Worm (Caenorhabditis elegans): ENCODE measurements around the gene B0280.7.

B0280.7 gene

ce11 chrIII:7112285-7112684 is 592 bp upstream of the B0280.7 start:
- TF ChIP-seq nhr-20 (tag; optimal IDR thresholded peaks at IDR 0.05) = no peak

DNA sequence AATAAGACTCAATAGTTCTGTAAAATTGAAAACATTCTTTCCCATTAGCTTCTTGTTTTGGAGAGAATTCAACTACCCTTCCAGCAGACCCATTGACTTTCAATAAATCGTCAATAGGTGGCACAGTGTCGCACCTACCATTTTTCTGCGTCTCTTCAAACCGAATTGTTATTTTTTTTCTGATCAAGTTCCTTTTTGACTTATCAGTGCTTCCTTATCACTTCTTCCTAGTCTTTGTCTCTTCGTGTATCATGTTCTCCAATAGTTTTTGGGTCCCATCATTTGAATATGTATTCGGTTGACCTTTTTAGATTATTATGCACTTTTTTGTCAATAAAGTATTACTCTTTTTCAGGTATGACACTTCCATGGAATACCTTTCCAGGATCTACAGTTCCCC is 3.7 kb downstream of the B0280.7 start, which contains the start of gene odd-1:
Gene odd-1 (plus strand): TSS at position 349 of the 400 bp plus-strand sequence.
- TF ChIP-seq sptf-1 (tag; optimal IDR thresholded peaks at IDR 0.05) (no peak), elt-2 (tag; optimal IDR thresholded peaks at IDR 0.05) (peak; percentile 7)

DNA sequence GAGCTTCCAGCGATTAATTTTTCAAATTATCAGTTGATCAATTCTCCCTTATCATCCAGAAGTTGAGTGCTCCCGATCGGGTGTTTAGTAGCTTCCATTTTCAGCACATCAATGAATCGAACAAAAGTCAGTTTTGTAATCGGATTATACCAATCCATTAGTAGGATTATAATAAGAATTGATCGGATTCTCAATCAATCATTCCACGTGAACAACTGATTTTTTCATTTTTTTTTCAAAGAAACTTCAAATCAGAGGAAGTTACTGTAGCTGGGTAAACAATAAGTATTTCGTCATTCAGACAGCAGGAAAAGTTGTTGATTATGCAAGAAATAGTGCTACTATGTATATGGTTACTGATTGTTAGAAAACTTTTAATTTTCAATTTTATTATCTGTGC is 4.8 kb downstream of the B0280.7 start:
- TF ChIP-seq aly-2 (tag; optimal IDR thresholded peaks at IDR 0.05) (no peak), elt-2 (tag; optimal IDR thresholded peaks at IDR 0.05) (peak; percentile 48)

DNA sequence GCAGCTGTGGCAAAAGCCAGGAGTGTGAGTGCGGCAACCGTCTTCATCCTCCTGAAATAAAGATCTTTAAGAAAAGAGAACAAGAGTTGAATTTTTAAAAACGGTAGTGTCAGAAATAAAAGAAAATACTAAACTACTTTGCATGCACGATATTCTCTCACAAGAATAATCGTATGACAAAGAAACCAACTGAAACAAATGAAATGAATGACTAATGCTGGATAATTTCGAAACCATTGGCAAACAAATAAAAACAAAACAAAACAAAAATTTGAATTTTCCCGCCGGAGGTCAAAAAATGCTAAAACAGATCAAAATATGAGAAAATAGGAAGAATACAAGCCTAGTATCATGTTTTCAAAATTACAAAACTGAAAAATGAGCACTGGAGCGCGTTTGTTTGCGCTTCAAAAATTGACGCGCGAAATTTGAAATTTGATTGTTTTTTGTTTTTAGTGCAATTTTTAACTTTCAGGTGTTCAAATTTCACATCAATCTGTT is 7.7 kb downstream of the B0280.7 start, which contains the start of gene cpg-2:
Gene cpg-2 (minus strand): TSS at position 51 of the 501 bp plus-strand sequence.
- no peak for TF ChIP-seq unc-98 (GFP tag; IDR thresholded peaks at IDR 0.05)
- TF ChIP-seq nhr-20 (tag; optimal IDR thresholded peaks at IDR 0.05) = no peak
- TF ChIP-seq ceh-82 (tag; optimal IDR thresholded peaks at IDR 0.05) = no peak
- no peak for TF ChIP-seq ceh-88 (GFP tag; IDR thresholded peaks at IDR 0.05)

DNA sequence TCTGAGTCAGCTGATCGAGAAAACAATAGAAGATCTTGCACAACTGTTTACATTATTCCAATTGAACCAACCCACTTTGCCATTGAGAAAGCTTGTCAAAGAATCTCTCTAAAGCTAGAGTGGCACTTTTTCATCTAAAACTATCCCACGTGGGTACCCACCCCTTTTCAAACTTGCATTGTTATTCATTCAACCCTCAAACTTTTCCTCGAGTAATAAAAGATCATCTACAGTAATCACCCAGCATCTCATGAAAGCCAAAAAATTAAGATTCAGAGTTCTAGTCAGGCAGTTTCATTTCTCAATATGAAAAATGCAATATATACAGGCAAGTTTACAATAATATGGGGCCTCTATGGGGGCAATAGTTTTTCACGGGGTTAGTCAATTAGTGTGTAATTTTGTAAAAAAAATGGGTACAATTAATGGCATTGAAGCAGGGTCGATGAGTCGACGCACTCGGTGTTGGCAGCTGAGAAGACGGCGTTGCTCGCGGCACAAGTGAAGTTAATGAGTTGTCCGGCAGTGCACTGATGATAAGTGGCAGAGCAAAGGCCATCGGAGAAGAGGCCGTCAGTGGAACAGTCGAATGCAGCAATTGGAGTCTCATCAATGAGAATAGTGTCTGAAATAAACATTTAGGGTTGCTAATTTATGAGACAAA is 9.7 kb downstream of the B0280.7 start:
- no peak for TF ChIP-seq C04F5.9 (tag; optimal IDR thresholded peaks at IDR 0.05)
- no peak for TF ChIP-seq nhr-28 (tag; optimal IDR thresholded peaks at IDR 0.05)
- TF ChIP-seq mef-2 (tag; optimal IDR thresholded peaks at IDR 0.05) = no peak
- no peak for TF ChIP-seq tlp-1 (tag; optimal IDR thresholded peaks at IDR 0.05)

DNA sequence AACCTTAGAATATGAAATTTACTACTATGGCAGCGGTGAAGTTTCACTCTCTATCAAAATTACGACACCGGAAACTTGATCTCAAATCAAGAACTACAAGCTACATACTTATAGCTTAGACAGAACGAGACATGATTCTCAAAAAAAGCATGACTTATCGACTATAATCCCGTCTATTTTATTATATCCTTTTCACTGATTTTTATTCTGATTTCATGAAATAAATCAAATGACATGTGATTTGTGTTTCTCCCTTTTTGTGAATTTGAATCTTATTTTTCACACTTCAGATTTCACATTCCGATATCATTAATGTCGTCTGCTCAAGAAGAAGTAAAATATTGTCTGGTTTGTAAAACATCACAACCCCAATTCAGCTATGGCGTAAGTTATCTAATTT is 11.7 kb downstream of the B0280.7 start, which contains the start of gene ZK418.11:
Gene ZK418.11 (plus strand): TSS at position 289 of the 400 bp plus-strand sequence.
- TF ChIP-seq nhr-11 (tag; optimal IDR thresholded peaks at IDR 0.05) (peak; percentile 36), fkh-8 (tag; optimal IDR thresholded peaks at IDR 0.05) (peak; percentile 73), nhr-71 (tag; optimal IDR thresholded peaks at IDR 0.05) (peak; percentile 26), lir-3 (tag; optimal IDR thresholded peaks at IDR 0.05; ENCODE audit: poor library complexity) (no peak), dsc-1 (tag; optimal IDR thresholded peaks at IDR 0.05) (peak; percentile 55)

DNA sequence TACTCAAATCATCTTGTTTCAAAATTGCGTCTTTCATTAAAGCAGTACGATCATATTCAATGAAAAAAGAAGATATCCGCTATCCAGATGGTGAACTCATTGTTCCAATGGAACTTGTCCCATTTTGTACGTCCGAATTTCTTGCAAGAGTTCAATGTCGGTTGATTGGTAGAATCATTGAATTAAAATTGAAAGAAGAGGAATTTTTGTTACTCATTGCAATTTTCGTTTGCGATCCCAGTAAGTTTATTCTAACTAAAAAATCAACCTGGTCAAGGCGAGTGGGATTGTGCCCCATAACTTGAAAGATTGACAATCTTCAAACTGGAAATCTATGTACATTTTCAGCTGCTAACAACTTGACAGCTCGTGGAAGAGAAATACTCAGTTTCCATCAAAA is 15.2 kb downstream of the B0280.7 start:
- TF ChIP-seq pax-3 (tag; optimal IDR thresholded peaks at IDR 0.05) (no peak), mab-9 (GFP tag; IDR thresholded peaks at IDR 0.05) (no peak), aha-1 (tag; optimal IDR thresholded peaks at IDR 0.05) (no peak), zag-1 (tag; optimal IDR thresholded peaks at IDR 0.05) (no peak), elt-2 (tag; optimal IDR thresholded peaks at IDR 0.05) (no peak), ztf-11 (tag; optimal IDR thresholded peaks at IDR 0.05) (no peak), sptf-1 (tag; optimal IDR thresholded peaks at IDR 0.05) (no peak), xbp-1 (tag; optimal IDR thresholded peaks at IDR 0.05) (no peak), unc-30 (tag; optimal IDR thresholded peaks at IDR 0.05) (no peak), efl-1 (optimal IDR thresholded peaks at IDR 0.05) (no peak), efl-1 (GFP tag; optimal IDR thresholded peaks at IDR 0.05 in 1 of 2) (no peak), alr-1 (tag; optimal IDR thresholded peaks at IDR 0.05; ENCODE audit: borderline replicate concordance) (no peak), elt-3 (tag; optimal IDR thresholded peaks at IDR 0.05) (no peak), nhr-12 (tag; optimal IDR thresholded peaks at IDR 0.05) (no peak), lin-14 (GFP tag; optimal IDR thresholded peaks at IDR 0.05) (no peak), ceh-63 (GFP tag; optimal IDR thresholded peaks at IDR 0.05) (no peak), aly-2 (tag; optimal IDR thresholded peaks at IDR 0.05) (no peak), fkh-10 (GFP tag; optimal IDR thresholded peaks at IDR 0.05) (no peak), lin-35 (GFP tag; optimal IDR thresholded peaks at IDR 0.05) (no peak), lsy-2 (tag; optimal IDR thresholded peaks at IDR 0.05) (no peak), hpl-2 (GFP tag; optimal IDR thresholded peaks at IDR 0.05) (no peak)
